Worm (Caenorhabditis elegans) whole organism, late embryonic: Measurements from ENCODE around the gene dach-1.

Source experiments
- nhr-11 ChIP-seq: fragments of 150-350 bp; optimal IDR thresholded peaks from 2 replicates; lab custom pipeline; 2014; ENCODE audit warnings: missing biosample characterization, missing genetic modification characterization
- sdc-2 ChIP-seq: sonication (generic microtip); optimal IDR thresholded peaks from 2 replicates; lab custom pipeline; 2016; ENCODE audit warnings: missing genotype, missing genetic modification characterization, missing compliant biosample characterization

DNA sequence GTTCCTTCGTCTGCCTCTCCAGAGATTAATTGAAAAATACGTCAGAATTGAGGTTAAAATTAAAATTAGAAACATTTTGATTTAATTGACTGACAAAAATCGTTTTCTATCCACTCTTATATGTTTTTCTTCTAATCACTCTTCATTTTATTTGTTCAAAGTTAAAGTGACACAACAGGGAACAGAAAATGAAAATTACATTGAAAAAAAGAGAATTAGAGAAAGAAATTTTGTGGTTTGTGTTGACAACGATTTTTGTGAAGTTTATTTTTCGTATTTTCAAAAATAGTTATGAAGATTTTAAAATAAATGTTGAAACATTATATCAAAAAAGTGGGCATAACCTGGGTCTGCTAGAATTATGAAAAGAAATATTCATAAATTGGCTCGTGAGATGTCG is 7.8 kb downstream of the dach-1 start, which contains the start of gene cyp-34A5:
- TF ChIP-seq sdc-2 (tag; lab: Kevin White, UChicago) = no peak
- no peak for TF ChIP-seq nhr-11 (tag; lab: Kevin White, UChicago)
